Fruit fly (Drosophila melanogaster): ENCODE results near the gene Plc21C.

dm6 chr2L:329661-330060 lies 23.9 kb downstream of the Plc21C start, which contains the start of gene CG43755:
- TF ChIP-seq h (optimal IDR thresholded peaks at IDR 0.05) (no peak), Sin3A (optimal IDR thresholded peaks at IDR 0.05) (no peak)
